Worm (Caenorhabditis elegans) whole organism, L4 larva: Measurements from ENCODE around the gene Y116A8C.38.

Source experiments
- R02D3.7 ChIP-seq: fragments of 150-350 bp; sonication (generic microtip); optimal IDR thresholded peaks from 3 replicates; lab custom pipeline; 2014; ENCODE audit warnings: missing biosample characterization, missing genetic modification characterization
- dmd-6 ChIP-seq: fragments of 200-800 bp; sonication (Bioruptor generic); IDR thresholded peaks from 2 replicates; pipeline ENCODE4 v1.3.6; 2022; ENCODE audit warnings: missing genetic modification reagents, missing genetic modification characterization, missing compliant biosample characterization
- fkh-10 ChIP-seq: fragments of 150-350 bp; optimal IDR thresholded peaks from 2 replicates; lab custom pipeline; 2014; ENCODE audit warnings: missing biosample characterization, missing genetic modification reagents, missing genetic modification characterization
- lin-13 ChIP-seq: fragments of 150-350 bp; optimal IDR thresholded peaks from 2 replicates; lab custom pipeline; 2014; ENCODE audit warnings: missing biosample characterization, missing genetic modification reagents, missing genetic modification characterization
- lsy-2 ChIP-seq, 2 experiments: fragments of 150-350 bp in 1 of 2; sonication (generic microtip) in 1 of 2; optimal IDR thresholded peaks; 2 replicates each; lab custom pipeline; 2014 to 2017; ENCODE audit warnings: missing biosample characterization in 2 of 2, missing genetic modification characterization in 2 of 2
- mxl-3 ChIP-seq: fragments of 200-800 bp; sonication (Bioruptor generic); optimal IDR thresholded peaks from 2 replicates; lab custom pipeline; 2018; ENCODE audit warnings: mild to moderate bottlenecking, missing genetic modification characterization, missing compliant biosample characterization
- nhr-237 ChIP-seq: sonication (generic microtip); optimal IDR thresholded peaks from 2 replicates; lab custom pipeline; 2017; ENCODE audit warnings: missing biosample characterization, missing genetic modification characterization
- nhr-28 ChIP-seq: fragments of 150-350 bp; optimal IDR thresholded peaks from 2 replicates; lab custom pipeline; 2014; ENCODE audit warnings: missing biosample characterization, missing genetic modification characterization
- unc-39 ChIP-seq: sonication (generic microtip); optimal IDR thresholded peaks from 2 replicates; lab custom pipeline; 2017; ENCODE audit warnings: missing biosample characterization, missing genetic modification characterization
- unc-62 ChIP-seq, 3 experiments: fragments of 150-350 bp in 1 of 3; sonication (generic microtip); optimal IDR thresholded peaks in 2 of 3; peaks in 1 of 3; 1 replicate in 1 of 3; 2 replicates in 2 of 3; lab custom pipeline; 2014 to 2017; ENCODE audit warnings: missing biosample characterization in 3 of 3, missing genetic modification characterization in 3 of 3, missing genetic modification reagents in 3 of 3, missing genotype in 1 of 3
- zag-1 ChIP-seq: fragments of 150-350 bp; optimal IDR thresholded peaks from 2 replicates; lab custom pipeline; 2014; ENCODE audit warnings: missing biosample characterization, missing genetic modification characterization

DNA sequence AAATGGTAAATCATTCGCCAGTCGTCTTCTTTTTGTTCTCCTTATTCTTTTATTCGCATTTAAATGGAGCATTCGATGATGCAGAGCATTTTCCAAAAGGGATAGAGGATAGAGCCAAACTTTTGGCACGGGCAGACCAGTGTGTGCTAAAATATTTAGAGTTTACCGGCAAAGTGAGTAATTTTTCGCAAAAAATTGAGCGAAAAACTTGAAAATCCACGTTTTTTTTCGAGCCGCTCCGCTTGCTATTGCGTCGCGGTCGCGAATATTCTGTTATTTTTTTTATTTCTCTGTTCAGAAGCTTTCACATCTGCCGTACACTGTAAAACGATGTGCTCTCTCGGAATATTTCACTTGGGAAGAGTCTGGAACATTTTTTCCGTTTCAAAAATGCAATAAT, 42.5 kb upstream of the Y116A8C.38 start, which contains the start of gene Y116A8C.43:
- no peak for TF ChIP-seq unc-62 (GFP tag; optimal IDR thresholded peaks at IDR 0.05 in 1 of 2; lab: Kevin White, UChicago)
- TF ChIP-seq unc-62 (tag; optimal IDR thresholded peaks at IDR 0.05; lab: Kevin White, UChicago), result no peak
- no peak for TF ChIP-seq fkh-10 (GFP tag; lab: Kevin White, UChicago)
- TF ChIP-seq dmd-6 (GFP tag; lab: Robert Waterston, UW), result no peak
- TF ChIP-seq nhr-28, result no peak
- TF ChIP-seq mxl-3 (GFP tag; lab: Kevin White, UChicago), result no peak
- no peak for TF ChIP-seq zag-1
- TF ChIP-seq nhr-237, result no peak
- TF ChIP-seq R02D3.7 (tag; lab: Kevin White, UChicago), result no peak
- no peak for TF ChIP-seq lsy-2 (tag; optimal IDR thresholded peaks at IDR 0.05; lab: Kevin White, UChicago)
- TF ChIP-seq unc-39, result no peak
- TF ChIP-seq lin-13 (GFP tag; lab: Kevin White, UChicago), result no peak
